Fruit fly (Drosophila melanogaster) whole organism: ENCODE data around the gene CG33658.

Experiments
- CG8478 ChIP-seq: fragments of >200 bp; optimal IDR thresholded peaks from 2 replicates; lab custom pipeline; 2018; ENCODE audit warnings: inconsistent platforms
- Dll ChIP-seq: fragments of >200 bp; optimal IDR thresholded peaks from 2 replicates; lab custom pipeline; 2017
- EcR ChIP-seq, 2 experiments: fragments of >200 bp; optimal IDR thresholded peaks; 2 replicates each; lab custom pipeline; 2017; ENCODE audit warnings: missing biosample characterization in 2 of 2, missing genetic modification characterization in 2 of 2, missing genetic modification reagents in 2 of 2
- pan ChIP-seq: fragments of >200 bp; optimal IDR thresholded peaks from 2 replicates; lab custom pipeline; 2017
- psq ChIP-seq: fragments of >200 bp; optimal IDR thresholded peaks from 2 replicates; lab custom pipeline; 2017
- usp ChIP-seq: fragments of >200 bp; optimal IDR thresholded peaks from 2 replicates; lab custom pipeline; 2017; ENCODE audit warnings: missing biosample characterization, missing genetic modification characterization, mixed read lengths

CG33658 gene

dm6 chr3R:24845952-24846848, 5.2 kb upstream of the CG33658 start:
- TF ChIP-seq EcR (GFP tag; optimal IDR thresholded peaks at IDR 0.05; lab: Kevin White, UChicago) (no peak), pan (lab: Kevin White, UChicago) (no peak), usp (GFP tag; lab: Kevin White, UChicago) (no peak), CG8478 (lab: Kevin White, UChicago) (no peak), Dll (lab: Kevin White, UChicago) (no peak), psq (lab: Kevin White, UChicago) (no peak)

dm6 chr3R:24845148-24845547, 4.2 kb upstream of the CG33658 start:
- no peak for TF ChIP-seq pan (lab: Kevin White, UChicago)
- TF ChIP-seq CG8478 (lab: Kevin White, UChicago), result no peak
- no peak for TF ChIP-seq usp (GFP tag; lab: Kevin White, UChicago)
- TF ChIP-seq psq (lab: Kevin White, UChicago), result no peak
- no peak for TF ChIP-seq EcR (GFP tag; optimal IDR thresholded peaks at IDR 0.05; lab: Kevin White, UChicago)
- TF ChIP-seq Dll (lab: Kevin White, UChicago), result no peak

- no peak for TF ChIP-seq psq (lab: Kevin White, UChicago)
- no peak for TF ChIP-seq pan (lab: Kevin White, UChicago)
- TF ChIP-seq EcR (GFP tag; optimal IDR thresholded peaks at IDR 0.05; lab: Kevin White, UChicago), result no peak
- TF ChIP-seq CG8478 (lab: Kevin White, UChicago), result no peak
- no peak for TF ChIP-seq Dll (lab: Kevin White, UChicago)
- no peak for TF ChIP-seq usp (GFP tag; lab: Kevin White, UChicago)
Observed at dm6 chr3R:24841635-24842034, 672 bp upstream of the CG33658 start, which contains the start of gene Esp. Gene Esp, plus strand, starts transcription at chr3R:24841935.

DNA sequence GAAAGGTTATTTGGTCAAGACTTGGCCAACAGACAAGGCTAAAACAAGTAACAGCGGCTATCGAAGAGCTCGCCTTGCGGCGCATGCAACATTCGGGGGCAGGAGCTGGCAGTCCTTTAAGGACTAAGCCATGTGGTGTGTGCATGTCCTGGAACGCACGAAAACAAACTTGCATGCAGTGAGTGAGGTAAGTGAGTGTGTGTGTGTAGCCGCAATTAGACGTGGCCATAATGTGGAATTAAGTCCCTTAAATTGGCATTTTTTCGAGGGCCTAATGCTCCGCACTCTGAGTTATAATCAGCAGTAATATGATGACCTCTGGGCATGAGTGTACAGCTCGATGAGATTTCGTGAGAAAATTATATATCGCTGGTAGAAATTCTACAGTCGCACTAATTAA, 7.3 kb downstream of the CG33658 start, which contains the start of gene sosie:
Gene sosie (plus strand): TSS at position 301 of the 400 bp plus-strand sequence.
- TF ChIP-seq CG8478 (lab: Kevin White, UChicago), result no peak

DNA sequence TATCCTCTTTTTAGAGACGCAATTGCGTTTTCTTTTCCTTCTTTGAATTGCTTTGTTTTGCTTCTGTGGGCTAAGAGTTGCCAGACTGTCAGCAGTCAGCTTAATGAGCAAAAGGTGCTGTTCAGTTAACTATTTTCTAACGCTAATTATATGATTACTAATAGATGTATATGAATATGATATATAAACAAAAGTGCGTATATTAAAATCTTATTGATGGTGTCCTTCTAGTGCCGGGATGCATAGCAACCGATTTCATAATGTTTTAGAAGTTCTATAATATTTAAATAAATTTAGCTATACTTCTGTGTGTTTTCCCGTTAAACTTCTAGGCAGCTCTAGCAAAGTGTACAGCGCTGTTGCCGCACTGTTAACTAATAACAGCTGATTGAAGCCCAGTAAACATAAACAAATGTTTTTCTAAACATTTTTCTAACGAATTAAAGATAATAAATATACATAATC, 11.0 kb downstream of the CG33658 start, which contains the start of the genes Kaz and CG43273:
Gene Kaz (minus strand): TSS at position 73 of the 465 bp plus-strand sequence.
Gene CG43273 (plus strand): TSS at position 415 of the 465 bp plus-strand sequence.
- no peak for TF ChIP-seq usp (GFP tag; lab: Kevin White, UChicago)
- TF ChIP-seq psq (lab: Kevin White, UChicago), result no peak
- TF ChIP-seq Dll (lab: Kevin White, UChicago), result no peak
- no peak for TF ChIP-seq EcR (GFP tag; optimal IDR thresholded peaks at IDR 0.05; lab: Kevin White, UChicago)
- no peak for TF ChIP-seq CG8478 (lab: Kevin White, UChicago)
- no peak for TF ChIP-seq pan (lab: Kevin White, UChicago)

DNA sequence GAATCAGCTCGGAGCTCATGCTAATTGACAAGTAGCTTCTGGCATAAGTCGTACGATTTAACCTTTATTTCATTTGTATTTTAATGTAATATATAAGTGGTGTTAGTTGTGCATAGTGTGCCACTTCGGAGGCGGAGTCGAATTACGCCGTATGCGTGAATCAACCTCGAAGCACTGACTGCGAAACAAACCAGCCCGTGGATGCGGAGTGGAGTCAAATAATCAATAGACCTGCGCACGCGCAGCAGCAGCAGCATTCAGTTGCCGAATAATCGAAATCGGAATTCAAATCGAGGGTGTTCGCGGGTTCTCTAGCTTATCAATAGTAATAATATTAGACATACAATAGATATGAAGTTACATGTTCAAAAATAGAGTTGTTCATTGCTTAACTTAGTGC, 12.7 kb downstream of the CG33658 start, which contains the start of gene RabX4:
Gene RabX4 (minus strand): TSS at position 176 of the 400 bp plus-strand sequence.
- TF ChIP-seq usp (GFP tag; lab: Kevin White, UChicago), result no peak
- TF ChIP-seq CG8478 (lab: Kevin White, UChicago), result no peak
- TF ChIP-seq psq (lab: Kevin White, UChicago), result no peak
- TF ChIP-seq pan (lab: Kevin White, UChicago), result no peak
- no peak for TF ChIP-seq Dll (lab: Kevin White, UChicago)
- TF ChIP-seq EcR (GFP tag; optimal IDR thresholded peaks at IDR 0.05; lab: Kevin White, UChicago), result no peak

- TF ChIP-seq pan (lab: Kevin White, UChicago) (no peak), CG8478 (lab: Kevin White, UChicago) (no peak), EcR (GFP tag; optimal IDR thresholded peaks at IDR 0.05; lab: Kevin White, UChicago) (no peak), psq (lab: Kevin White, UChicago) (no peak), Dll (lab: Kevin White, UChicago) (no peak), usp (GFP tag; lab: Kevin White, UChicago) (no peak)
Observed at dm6 chr3R:24825548-24825947, 15.4 kb downstream of the CG33658 start, which contains the start of gene niki. Gene niki, minus strand, starts transcription at chr3R:24825648.

DNA sequence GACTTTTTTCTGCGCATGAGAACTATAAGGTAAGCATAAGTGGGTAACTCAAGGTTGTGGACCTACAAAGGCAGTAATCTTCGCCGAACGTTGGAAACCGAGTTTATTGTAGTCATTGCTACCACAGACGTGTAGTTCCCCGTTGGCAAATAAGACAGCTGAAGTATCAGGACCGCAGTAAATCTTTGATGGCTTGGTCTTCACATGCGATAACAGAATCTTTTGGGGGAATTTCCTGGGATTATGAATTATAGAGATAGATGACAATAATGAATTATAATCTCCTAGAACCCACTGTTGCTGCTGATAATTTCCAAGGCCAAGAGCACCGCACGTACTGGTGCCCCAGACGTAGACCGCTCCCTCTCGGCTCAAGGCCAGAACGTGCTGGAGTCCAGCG, 17.9 kb downstream of the CG33658 start:
- TF ChIP-seq pan (lab: Kevin White, UChicago) (no peak), psq (lab: Kevin White, UChicago) (no peak), EcR (GFP tag; optimal IDR thresholded peaks at IDR 0.05; lab: Kevin White, UChicago) (no peak), usp (GFP tag; lab: Kevin White, UChicago) (no peak), CG8478 (lab: Kevin White, UChicago) (no peak), Dll (lab: Kevin White, UChicago) (no peak)

DNA sequence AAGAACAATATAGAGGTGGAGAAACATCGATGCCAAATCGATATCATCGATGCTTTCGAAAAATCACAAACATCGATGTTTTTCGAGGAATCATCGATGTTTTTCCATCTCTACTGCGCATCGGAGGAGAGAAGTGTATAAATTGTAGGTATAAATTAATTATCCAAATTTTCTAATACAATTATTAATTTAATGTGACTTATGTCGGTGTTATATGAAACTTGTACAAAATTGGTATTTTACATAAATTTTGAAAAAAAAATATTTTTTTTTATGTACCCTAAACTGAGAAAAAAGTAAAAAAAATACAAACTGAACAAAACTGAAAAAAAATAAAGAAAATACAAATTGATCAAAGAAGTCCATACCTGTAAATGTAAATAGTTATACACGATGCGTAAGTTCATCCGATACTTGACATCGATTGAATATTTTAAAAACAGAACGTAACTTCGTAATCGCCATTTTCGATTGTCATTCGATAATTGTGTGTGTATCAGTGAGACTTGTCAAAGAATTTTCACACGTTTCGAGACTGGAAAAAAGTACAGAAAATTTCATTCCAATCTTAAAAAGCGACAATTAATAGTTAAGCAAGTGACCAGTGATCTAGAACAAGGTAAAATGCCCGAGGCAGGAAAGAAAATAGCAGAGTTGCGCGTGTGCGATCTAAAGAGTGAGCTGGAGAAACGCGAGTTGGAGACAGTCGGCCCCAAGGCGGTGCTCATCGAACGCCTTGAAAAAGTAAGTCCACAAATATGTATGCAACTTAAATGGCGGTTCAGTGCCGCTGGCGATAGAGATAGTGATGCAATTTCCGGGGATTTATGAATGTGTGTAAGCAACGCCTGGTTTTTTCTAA, 23.7 kb downstream of the CG33658 start, which contains the start of the genes CG5808 and Saf-B:
Gene CG5808 (minus strand): TSS at position 15 of the 862 bp plus-strand sequence.
Gene Saf-B (plus strand): TSS at position 472 of the 862 bp plus-strand sequence.
- TF ChIP-seq CG8478 (lab: Kevin White, UChicago) (no peak), usp (GFP tag; lab: Kevin White, UChicago) (no peak), Dll (lab: Kevin White, UChicago) (no peak), pan (lab: Kevin White, UChicago) (no peak), EcR (GFP tag; optimal IDR thresholded peaks at IDR 0.05; lab: Kevin White, UChicago) (no peak), psq (lab: Kevin White, UChicago) (no peak)

DNA sequence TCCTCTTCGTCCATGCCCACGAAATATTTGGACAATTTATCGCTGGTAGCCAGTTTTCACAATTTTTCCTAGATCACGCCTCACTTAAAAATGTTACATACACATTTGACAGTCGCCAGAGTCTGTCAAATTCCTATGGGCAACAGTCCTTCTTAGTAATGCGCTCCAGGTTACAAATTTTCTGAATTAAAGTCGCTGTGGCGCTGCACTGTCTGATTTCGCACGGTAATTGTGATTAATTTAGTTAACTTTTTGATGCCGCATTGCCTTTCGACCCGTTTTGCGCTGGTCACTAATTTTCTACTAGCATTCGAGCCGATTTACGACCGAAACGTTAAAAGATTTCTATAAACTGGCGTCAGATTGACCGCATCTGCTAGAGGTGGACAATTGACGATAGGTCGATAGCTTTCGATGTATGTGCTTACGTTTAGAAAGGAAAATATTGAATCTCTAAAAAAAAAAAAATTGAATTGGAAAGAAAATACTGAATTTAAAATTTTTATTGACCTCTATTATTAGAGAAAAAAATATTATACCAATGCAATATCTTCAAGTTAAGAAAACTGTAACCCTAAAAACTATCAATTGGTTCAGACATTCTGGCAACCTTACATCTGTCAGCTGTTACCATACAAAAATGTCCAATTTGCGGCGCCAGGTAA, 27.2 kb downstream of the CG33658 start, which contains the start of the genes lili and CG34150:
Gene lili (minus strand): TSS at position 376 of the 665 bp plus-strand sequence.
Gene CG34150 (plus strand): TSS at position 626 of the 665 bp plus-strand sequence.
- TF ChIP-seq EcR (GFP tag; optimal IDR thresholded peaks at IDR 0.05; lab: Kevin White, UChicago) (no peak), pan (lab: Kevin White, UChicago) (no peak), usp (GFP tag; lab: Kevin White, UChicago) (no peak), Dll (lab: Kevin White, UChicago) (no peak), psq (lab: Kevin White, UChicago) (no peak), CG8478 (lab: Kevin White, UChicago) (no peak)
